Fruit fly (Drosophila melanogaster) S2 (cell line): Measurements from ENCODE around the gene mRpL51.

Source experiments
- CG8478 ChIP-seq: fragments of >200 bp; optimal IDR thresholded peaks from 2 replicates; lab custom pipeline; 2018
- CTCF ChIP-seq, 2 experiments: fragments of >200 bp; optimal IDR thresholded peaks; 2 replicates each; lab custom pipeline; 2018

- TF ChIP-seq CTCF (optimal IDR thresholded peaks at IDR 0.05; lab: Kevin White, UChicago) (no peak), CG8478 (no peak)
Measured at dm6 chr2L:8532790-8533189, 15.6 kb upstream of the mRpL51 start.
